Fruit fly (Drosophila melanogaster): ENCODE data around the gene CG42747.
A peak's percentile ranks its signal among the peaks of the same experiment; 100 is the strongest.

Gene CG42747

dm6 chr3L:6352232-6352631 is 48.2 kb upstream of the CG42747 start, which contains the start of gene CG13300 (continued):
- TF ChIP-seq CrebB (tag; optimal IDR thresholded peaks at IDR 0.05) (no peak), CG12659 (GFP tag; optimal IDR thresholded peaks at IDR 0.05) (no peak), CG15601 (tag; optimal IDR thresholded peaks at IDR 0.05) (no peak), CG17361 (GFP tag; IDR thresholded peaks at IDR 0.05) (no peak), vvl (GFP tag; IDR thresholded peaks at IDR 0.05) (peak; percentile 64; the same call in 1 of the 2 replicates), mam (GFP tag; optimal IDR thresholded peaks at IDR 0.05) (no peak), CG12104 (GFP tag; optimal IDR thresholded peaks at IDR 0.05) (no peak), sna (GFP tag; IDR thresholded peaks at IDR 0.05; ENCODE audit: partially characterized antibody) (no peak), CG31224 (GFP tag; IDR thresholded peaks at IDR 0.05) (no peak), sr (GFP tag; IDR thresholded peaks at IDR 0.05) (no peak), emc (GFP tag; optimal IDR thresholded peaks at IDR 0.05) (no peak), pnt (GFP tag; optimal IDR thresholded peaks at IDR 0.05) (no peak), nerfin-1 (tag; optimal IDR thresholded peaks at IDR 0.05) (no peak), CG11504 (tag; optimal IDR thresholded peaks at IDR 0.05) (peak; percentile 97), wor (GFP tag; IDR thresholded peaks at IDR 0.05) (no peak), zen2 (GFP tag; IDR thresholded peaks at IDR 0.05; ENCODE audit: partially characterized antibody) (peak; percentile 81; the same call in 2 of the 3 replicates), Nf-YA (GFP tag; IDR thresholded peaks at IDR 0.05) (no peak), CG10209 (GFP tag; optimal IDR thresholded peaks at IDR 0.05) (no peak), CG12942 (GFP tag; optimal IDR thresholded peaks at IDR 0.05) (no peak), HmgD (GFP tag; optimal IDR thresholded peaks at IDR 0.05) (no peak), CG1602 (GFP tag; optimal IDR thresholded peaks at IDR 0.05) (no peak), ken (GFP tag; IDR thresholded peaks at IDR 0.05) (no peak), Oli (tag; optimal IDR thresholded peaks at IDR 0.05) (no peak), CG17186 (GFP tag; optimal IDR thresholded peaks at IDR 0.05) (no peak), Mes4 (GFP tag; optimal IDR thresholded peaks at IDR 0.05) (no peak), CG18619 (GFP tag; optimal IDR thresholded peaks at IDR 0.05) (no peak), CG4730 (GFP tag; IDR thresholded peaks at IDR 0.05) (no peak), pita (GFP tag; optimal IDR thresholded peaks at IDR 0.05) (no peak), CG1792 (GFP tag; optimal IDR thresholded peaks at IDR 0.05) (no peak), Neu2 (GFP tag; optimal IDR thresholded peaks at IDR 0.05; ENCODE audit: borderline replicate concordance) (no peak), CG7745 (tag; optimal IDR thresholded peaks at IDR 0.05) (no peak), CG30431 (GFP tag; optimal IDR thresholded peaks at IDR 0.05) (no peak), nau (GFP tag; optimal IDR thresholded peaks at IDR 0.05) (peak; percentile 12), shn (GFP tag; optimal IDR thresholded peaks at IDR 0.05) (no peak), NK7.1 (GFP tag; optimal IDR thresholded peaks at IDR 0.05) (no peak), bigmax (GFP tag; optimal IDR thresholded peaks at IDR 0.05) (no peak), Lim3 (GFP tag; IDR thresholded peaks at IDR 0.05) (no peak), chif (GFP tag; optimal IDR thresholded peaks at IDR 0.05) (peak in 1 of 2 experiments; percentile 11), da (GFP tag; optimal IDR thresholded peaks at IDR 0.05) (no peak), sens-2 (GFP tag; IDR thresholded peaks at IDR 0.05) (no peak; the same call in 1 of the 2 replicates), CG32772 (GFP tag; IDR thresholded peaks at IDR 0.05) (no peak), CG11398 (GFP tag; optimal IDR thresholded peaks at IDR 0.05) (no peak), CG1529 (GFP tag; optimal IDR thresholded peaks at IDR 0.05) (no peak), mirr (GFP tag; optimal IDR thresholded peaks at IDR 0.05) (peak; percentile 29), ara (GFP tag; IDR thresholded peaks at IDR 0.05) (no peak), Hr78 (GFP tag; optimal IDR thresholded peaks at IDR 0.05) (no peak), CG4360 (GFP tag; IDR thresholded peaks at IDR 0.05) (peak; percentile 52; the same call in 1 of the 2 replicates), Hmx (GFP tag; optimal IDR thresholded peaks at IDR 0.05) (no peak), trh (GFP tag; optimal IDR thresholded peaks at IDR 0.05) (no peak), gcm (GFP tag; optimal IDR thresholded peaks at IDR 0.05) (peak; percentile 20), Fer1 (GFP tag; optimal IDR thresholded peaks at IDR 0.05) (no peak), CG10274 (GFP tag; optimal IDR thresholded peaks at IDR 0.05) (no peak)
